Fruit fly (Drosophila melanogaster): ENCODE data around the gene CG7518.

CG7518 gene

dm6 chr3R:13030257-13031173 lies 32.6 kb downstream of the CG7518 start, which contains the start of the genes CG46281 and CG46280:
TSS of gene CG46281 (minus strand) at chr3R:13030307.
TSS of gene CG46280 (minus strand) at chr3R:13030659.
- TF ChIP-seq CG4496 (GFP tag; IDR thresholded peaks at IDR 0.05) = no peak
- no peak for TF ChIP-seq Ets98B (GFP tag; IDR thresholded peaks at IDR 0.05)
- TF ChIP-seq CG14655 (GFP tag; optimal IDR thresholded peaks at IDR 0.05) = no peak
- no peak for TF ChIP-seq CG8301 (tag; optimal IDR thresholded peaks at IDR 0.05)

dm6 chr3R:13032323-13032722 lies 34.4 kb downstream of the CG7518 start, which contains the start of gene ry:
TSS of gene ry (plus strand) at chr3R:13032528.
- peak; percentile 14; the same call in 1 of the 2 replicates for TF ChIP-seq CG32121 (GFP tag; IDR thresholded peaks at IDR 0.05)
- TF ChIP-seq CG12605 (GFP tag; IDR thresholded peaks at IDR 0.05) = no peak

dm6 chr3R:13032975-13033445 lies 35.1 kb downstream of the CG7518 start:
- no peak for TF ChIP-seq fd96Ca (GFP tag; IDR thresholded peaks at IDR 0.05)
- no peak for TF ChIP-seq CG17806 (tag; optimal IDR thresholded peaks at IDR 0.05)
- no peak for TF ChIP-seq EcR (GFP tag; optimal IDR thresholded peaks at IDR 0.05)
- TF ChIP-seq rn (GFP tag; IDR thresholded peaks at IDR 0.05) = no peak
- TF ChIP-seq CG9948 (tag; optimal IDR thresholded peaks at IDR 0.05) = no peak
- no peak for TF ChIP-seq CG13204 (GFP tag; optimal IDR thresholded peaks at IDR 0.05)
- no peak for TF ChIP-seq CG8301 (tag; optimal IDR thresholded peaks at IDR 0.05)
- no peak for TF ChIP-seq CG12605 (GFP tag; IDR thresholded peaks at IDR 0.05)
- no peak for TF ChIP-seq CG10348 (GFP tag; IDR thresholded peaks at IDR 0.05)
- no peak for TF ChIP-seq CG8159 (tag; optimal IDR thresholded peaks at IDR 0.05)
- TF ChIP-seq D1 (tag; optimal IDR thresholded peaks at IDR 0.05) = no peak
- 0 out of 2 replicates have a peak, but pooled peaks have one; percentile 37 for TF ChIP-seq Ets98B (GFP tag; IDR thresholded peaks at IDR 0.05)
- no peak for TF ChIP-seq CG14655 (GFP tag; optimal IDR thresholded peaks at IDR 0.05)
- TF ChIP-seq Pif1A (GFP tag; optimal IDR thresholded peaks at IDR 0.05) = no peak
- no peak for TF ChIP-seq Pif1B (GFP tag; optimal IDR thresholded peaks at IDR 0.05)
- TF ChIP-seq gl (tag; optimal IDR thresholded peaks at IDR 0.05) = no peak
- TF ChIP-seq CG4496 (GFP tag; IDR thresholded peaks at IDR 0.05) = 0 out of 3 replicates have a peak, but pooled peaks have one; percentile 36
- TF ChIP-seq CG15710 (tag; optimal IDR thresholded peaks at IDR 0.05) = no peak
- TF ChIP-seq CG34367 (tag; optimal IDR thresholded peaks at IDR 0.05) = no peak
- no peak for TF ChIP-seq Snoo (tag; optimal IDR thresholded peaks at IDR 0.05)
- TF ChIP-seq CG32121 (GFP tag; IDR thresholded peaks at IDR 0.05) = peak; percentile 33

- TF ChIP-seq Ets98B (GFP tag; IDR thresholded peaks at IDR 0.05) (no peak), Pif1B (GFP tag; optimal IDR thresholded peaks at IDR 0.05) (no peak), Pif1A (GFP tag; optimal IDR thresholded peaks at IDR 0.05) (no peak), CG4496 (GFP tag; IDR thresholded peaks at IDR 0.05) (no peak), Snoo (tag; optimal IDR thresholded peaks at IDR 0.05) (no peak), CG14655 (GFP tag; optimal IDR thresholded peaks at IDR 0.05) (no peak), EcR (GFP tag; optimal IDR thresholded peaks at IDR 0.05) (no peak), CG34367 (tag; optimal IDR thresholded peaks at IDR 0.05) (no peak), gl (tag; optimal IDR thresholded peaks at IDR 0.05) (no peak), CG10348 (GFP tag; IDR thresholded peaks at IDR 0.05) (no peak), CG17806 (tag; optimal IDR thresholded peaks at IDR 0.05) (no peak), D1 (tag; optimal IDR thresholded peaks at IDR 0.05) (no peak), CG8301 (tag; optimal IDR thresholded peaks at IDR 0.05) (no peak)
Measured at dm6 chr3R:13033670-13034069, 35.8 kb downstream of the CG7518 start.

dm6 chr3R:13036064-13036463 lies 38.2 kb downstream of the CG7518 start:
- TF ChIP-seq CG14655 (GFP tag; optimal IDR thresholded peaks at IDR 0.05) (no peak), rn (GFP tag; IDR thresholded peaks at IDR 0.05) (no peak), Pif1B (GFP tag; optimal IDR thresholded peaks at IDR 0.05) (no peak), CG4496 (GFP tag; IDR thresholded peaks at IDR 0.05) (no peak), gl (tag; optimal IDR thresholded peaks at IDR 0.05) (no peak), CG32121 (GFP tag; IDR thresholded peaks at IDR 0.05) (no peak), CG34367 (tag; optimal IDR thresholded peaks at IDR 0.05) (no peak), CG17806 (tag; optimal IDR thresholded peaks at IDR 0.05) (no peak), CG8301 (tag; optimal IDR thresholded peaks at IDR 0.05) (no peak), EcR (GFP tag; optimal IDR thresholded peaks at IDR 0.05) (no peak), CG15710 (tag; optimal IDR thresholded peaks at IDR 0.05) (no peak), CG9948 (tag; optimal IDR thresholded peaks at IDR 0.05) (no peak)

dm6 chr3R:13038075-13038474 lies 40.2 kb downstream of the CG7518 start, which contains the start of gene CG11668:
TSS of gene CG11668 (plus strand) at chr3R:13038375.
- no peak for TF ChIP-seq fd96Ca (GFP tag; IDR thresholded peaks at IDR 0.05)
- TF ChIP-seq CG14655 (GFP tag; optimal IDR thresholded peaks at IDR 0.05) = no peak
- TF ChIP-seq CG15710 (tag; optimal IDR thresholded peaks at IDR 0.05) = no peak
- TF ChIP-seq CG4496 (GFP tag; IDR thresholded peaks at IDR 0.05) = no peak
- no peak for TF ChIP-seq CG8301 (tag; optimal IDR thresholded peaks at IDR 0.05)
- no peak for TF ChIP-seq EcR (GFP tag; optimal IDR thresholded peaks at IDR 0.05)
- no peak for TF ChIP-seq CG32121 (GFP tag; IDR thresholded peaks at IDR 0.05)
- no peak for TF ChIP-seq CG10348 (GFP tag; IDR thresholded peaks at IDR 0.05)
- TF ChIP-seq CG9948 (tag; optimal IDR thresholded peaks at IDR 0.05) = no peak
- TF ChIP-seq CG17806 (tag; optimal IDR thresholded peaks at IDR 0.05) = no peak
- TF ChIP-seq Pif1A (GFP tag; optimal IDR thresholded peaks at IDR 0.05) = no peak
- TF ChIP-seq rn (GFP tag; IDR thresholded peaks at IDR 0.05) = no peak
- TF ChIP-seq CG13204 (GFP tag; optimal IDR thresholded peaks at IDR 0.05) = no peak
